Worm (Caenorhabditis elegans) whole organism, mixed stage, embryonic: ENCODE measurements around the gene Y66C5A.2.

Experiments
- M03D4.4 ChIP-seq: sonication (generic microtip); optimal IDR thresholded peaks from 2 replicates; lab custom pipeline; 2017; ENCODE audit warnings: mild to moderate bottlenecking, missing genetic modification characterization, missing compliant biosample characterization
- blmp-1 ChIP-seq: fragments of 150-350 bp; optimal IDR thresholded peaks from 2 replicates; lab custom pipeline; 2014; ENCODE audit warnings: missing biosample characterization, missing genetic modification characterization
- ceh-39 ChIP-seq: fragments of 150-350 bp; optimal IDR thresholded peaks from 2 replicates; lab custom pipeline; 2014; ENCODE audit warnings: missing biosample characterization, missing genetic modification characterization
- ceh-43 ChIP-seq: fragments of 200-800 bp; sonication (Bioruptor generic); optimal IDR thresholded peaks from 2 replicates; lab custom pipeline; 2018; ENCODE audit warnings: mild to moderate bottlenecking, missing genetic modification characterization, moderate library complexity, missing compliant biosample characterization
- cnd-1 ChIP-seq: fragments of 200-800 bp; sonication (Bioruptor generic); optimal IDR thresholded peaks from 2 replicates; lab custom pipeline; 2018; ENCODE audit warnings: mild to moderate bottlenecking, missing genetic modification characterization, missing compliant biosample characterization
- drap-1 ChIP-seq: fragments of 200-800 bp; sonication (Bioruptor generic); optimal IDR thresholded peaks from 3 replicates; lab custom pipeline; 2018; ENCODE audit warnings: mild to moderate bottlenecking, missing genetic modification characterization, missing compliant biosample characterization
- elt-1 ChIP-seq: sonication (generic microtip); optimal IDR thresholded peaks from 2 replicates; lab custom pipeline; 2017; ENCODE audit warnings: missing genetic modification characterization, mild to moderate bottlenecking, missing compliant biosample characterization, antibody characterized with exemption, moderate library complexity, borderline replicate concordance; ENCODE audit not compliant: insufficient read depth
- elt-3 ChIP-seq: fragments of 150-350 bp; optimal IDR thresholded peaks from 2 replicates; lab custom pipeline; 2014; ENCODE audit warnings: missing biosample characterization, missing genetic modification characterization
- flh-1 ChIP-seq: fragments of 200-800 bp; sonication (Bioruptor generic); optimal IDR thresholded peaks from 2 replicates; lab custom pipeline; 2018; ENCODE audit warnings: mild to moderate bottlenecking, missing genetic modification characterization, moderate library complexity, missing compliant biosample characterization
- ham-2 ChIP-seq: fragments of 200-800 bp; sonication (Bioruptor generic); optimal IDR thresholded peaks from 2 replicates; lab custom pipeline; 2018; ENCODE audit warnings: mild to moderate bottlenecking, missing genetic modification characterization, missing compliant biosample characterization
- hlh-1 ChIP-seq: fragments of 150-350 bp; optimal IDR thresholded peaks from 2 replicates; lab custom pipeline; 2014; ENCODE audit warnings: missing biosample characterization, missing genetic modification reagents, missing genetic modification characterization
- lin-13 ChIP-seq: fragments of 150-350 bp; optimal IDR thresholded peaks from 2 replicates; lab custom pipeline; 2014; ENCODE audit warnings: missing biosample characterization, missing genetic modification characterization
- lin-32 ChIP-seq: fragments of 200-800 bp; sonication (Bioruptor generic); optimal IDR thresholded peaks from 2 replicates; lab custom pipeline; 2018; ENCODE audit warnings: mild to moderate bottlenecking, missing genetic modification characterization, missing compliant biosample characterization
- lsy-2 ChIP-seq: fragments of 150-350 bp; optimal IDR thresholded peaks from 2 replicates; lab custom pipeline; 2014; ENCODE audit warnings: missing biosample characterization, missing genetic modification characterization
- mab-5 ChIP-seq: fragments of 150-350 bp; optimal IDR thresholded peaks from 2 replicates; lab custom pipeline; 2014; ENCODE audit warnings: missing biosample characterization, missing genetic modification characterization
- mep-1 ChIP-seq: fragments of 150-350 bp; optimal IDR thresholded peaks from 2 replicates; lab custom pipeline; 2017; ENCODE audit warnings: missing biosample characterization, missing genetic modification reagents, missing genetic modification characterization, inconsistent platforms
- mls-2 ChIP-seq: sonication (generic microtip); optimal IDR thresholded peaks from 2 replicates; lab custom pipeline; 2016; ENCODE audit warnings: mild to moderate bottlenecking, missing genetic modification characterization, moderate library complexity, missing compliant biosample characterization
- nhr-12 ChIP-seq: fragments of 150-350 bp; optimal IDR thresholded peaks from 2 replicates; lab custom pipeline; 2014; ENCODE audit warnings: missing biosample characterization, missing genetic modification characterization
- nhr-237 ChIP-seq: fragments of 150-350 bp; optimal IDR thresholded peaks from 2 replicates; lab custom pipeline; 2014; ENCODE audit warnings: missing biosample characterization, missing genetic modification characterization
- nhr-28 ChIP-seq: fragments of 150-350 bp; optimal IDR thresholded peaks from 2 replicates; lab custom pipeline; 2014; ENCODE audit warnings: missing biosample characterization, missing genetic modification characterization
- pha-4 ChIP-seq: fragments of 150-350 bp; optimal IDR thresholded peaks from 2 replicates; lab custom pipeline; 2018; ENCODE audit warnings: missing biosample characterization, missing genetic modification reagents, missing genetic modification characterization
- sem-2 ChIP-seq: fragments of 200-800 bp; sonication (Bioruptor generic); optimal IDR thresholded peaks from 2 replicates; lab custom pipeline; 2018; ENCODE audit warnings: mild to moderate bottlenecking, missing genetic modification characterization, missing compliant biosample characterization
- snpc-4 ChIP-seq: fragments of 150-350 bp; optimal IDR thresholded peaks from 2 replicates; lab custom pipeline; 2014; ENCODE audit warnings: missing biosample characterization, missing genetic modification characterization
- sptf-1 ChIP-seq: sonication (generic microtip); optimal IDR thresholded peaks from 2 replicates; lab custom pipeline; 2017; ENCODE audit warnings: mild to moderate bottlenecking, missing genetic modification characterization, moderate library complexity, missing compliant biosample characterization
- unc-120 ChIP-seq: sonication (generic microtip); optimal IDR thresholded peaks from 2 replicates; lab custom pipeline; 2017; ENCODE audit warnings: missing genetic modification characterization, missing compliant biosample characterization; ENCODE audit not compliant: poor library complexity, severe bottlenecking
- unc-62 ChIP-seq: fragments of 150-350 bp; optimal IDR thresholded peaks from 2 replicates; lab custom pipeline; 2014; ENCODE audit warnings: missing biosample characterization, missing genetic modification reagents, missing genetic modification characterization
- zip-8 ChIP-seq: fragments of 150-350 bp; optimal IDR thresholded peaks from 2 replicates; lab custom pipeline; 2014; ENCODE audit warnings: missing biosample characterization, missing genetic modification characterization
- ztf-11 ChIP-seq: fragments of 150-350 bp; optimal IDR thresholded peaks from 2 replicates; lab custom pipeline; 2014; ENCODE audit warnings: missing biosample characterization, missing genetic modification characterization

Gene Y66C5A.2

ce11 chrX:14460412-14460811 lies at the start of gene Y66C5A.2:
Y66C5A.2 (plus strand) TSS chrX:14460712.
- TF ChIP-seq blmp-1: no peak
- TF ChIP-seq unc-120 (tag; lab: Kevin White, UChicago): no peak
- no peak for TF ChIP-seq elt-3 (tag; lab: Kevin White, UChicago)
- no peak for TF ChIP-seq lin-13 (tag; lab: Kevin White, UChicago)
- TF ChIP-seq ceh-39: no peak

DNA sequence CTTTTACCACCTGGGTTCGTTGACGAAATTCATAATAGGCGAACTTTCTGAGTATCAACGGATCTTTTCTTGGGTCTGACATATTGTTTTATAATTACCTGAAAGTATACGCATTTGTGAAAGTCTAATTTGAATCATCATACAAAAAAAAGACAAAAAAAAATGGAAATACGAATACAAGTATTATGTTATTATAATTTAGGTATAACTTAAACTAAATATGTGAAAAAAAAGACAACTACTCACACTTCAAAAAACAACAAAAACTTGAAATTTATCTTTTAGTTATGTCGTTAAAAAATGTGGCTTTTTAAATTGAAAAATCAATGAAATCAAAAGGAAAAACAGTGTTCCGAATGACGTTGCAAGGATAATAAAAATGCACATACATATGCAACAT lies 47.7 kb upstream of the Y66C5A.2 start, which contains the start of gene fbxa-179:
TSS of gene fbxa-179 (minus strand) at position 101 of the 400 bp plus-strand sequence.
- TF ChIP-seq zip-8 (no peak), nhr-237 (tag; lab: Kevin White, UChicago) (no peak), nhr-12 (tag; lab: Kevin White, UChicago) (no peak), ceh-39 (no peak), lsy-2 (tag; lab: Kevin White, UChicago) (no peak), M03D4.4 (tag; lab: Kevin White, UChicago) (no peak), ztf-11 (tag; lab: Kevin White, UChicago) (no peak), mls-2 (no peak), pha-4 (tag; lab: Kevin White, UChicago) (no peak), elt-3 (tag; lab: Kevin White, UChicago) (no peak), snpc-4 (tag; lab: Kevin White, UChicago) (no peak)

DNA sequence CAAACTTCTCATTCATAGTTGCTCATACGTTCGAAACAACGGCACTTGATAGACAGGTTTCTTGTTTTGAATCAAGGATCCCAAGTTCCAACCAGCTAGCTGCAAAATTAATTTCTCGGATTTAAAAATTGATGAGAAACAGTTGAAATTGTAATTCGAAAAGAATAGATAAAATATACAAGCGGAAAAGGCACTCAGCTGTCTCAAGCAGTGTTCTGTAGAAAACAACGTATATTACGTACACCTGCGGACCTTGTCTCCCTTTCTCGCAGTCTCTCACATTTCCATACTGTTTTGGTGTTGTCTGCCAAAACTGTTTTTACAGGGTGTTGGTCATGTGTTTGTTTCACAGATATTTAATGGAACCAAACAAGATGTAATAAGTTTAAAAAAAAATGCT lies 44.9 kb upstream of the Y66C5A.2 start, which contains the start of gene F23D12.10:
TSS of gene F23D12.10 (minus strand) at position 101 of the 400 bp plus-strand sequence.
- TF ChIP-seq lsy-2 (tag; lab: Kevin White, UChicago): no peak
- no peak for TF ChIP-seq lin-13 (tag; lab: Kevin White, UChicago)
- TF ChIP-seq zip-8: no peak
- TF ChIP-seq unc-62 (GFP tag; lab: Kevin White, UChicago): no peak
- no peak for TF ChIP-seq elt-1 (tag; lab: Kevin White, UChicago)
- no peak for TF ChIP-seq nhr-237 (tag; lab: Kevin White, UChicago)
- TF ChIP-seq M03D4.4 (tag; lab: Kevin White, UChicago): no peak

DNA sequence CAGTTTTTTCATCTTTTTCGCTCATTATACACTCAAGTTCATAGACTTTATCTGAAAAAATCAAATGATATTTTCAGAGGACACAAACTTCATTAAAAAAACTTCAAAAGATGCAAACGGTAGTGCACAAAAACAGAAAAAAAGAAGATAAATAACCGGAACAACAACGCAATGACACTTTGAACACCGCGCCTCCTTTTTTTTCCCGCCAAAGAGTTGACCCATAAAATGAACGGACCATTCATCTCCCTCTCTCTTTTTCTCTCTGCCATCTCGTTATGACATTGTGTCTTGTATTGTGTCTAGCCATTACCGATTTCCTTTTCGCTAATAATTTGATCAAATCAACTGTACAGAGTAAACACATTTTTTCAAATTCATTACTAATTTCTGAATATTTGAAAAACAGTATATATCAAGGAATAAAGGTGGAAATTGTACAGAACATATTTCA lies 39.0 kb upstream of the Y66C5A.2 start, which contains the start of gene F23D12.2:
TSS of gene F23D12.2 (minus strand) at position 51 of the 454 bp plus-strand sequence.
- TF ChIP-seq elt-1 (tag; lab: Kevin White, UChicago): no peak

- TF ChIP-seq mls-2 (no peak), lin-13 (tag; lab: Kevin White, UChicago) (no peak), mab-5 (tag; lab: Kevin White, UChicago) (no peak), nhr-28 (no peak), ceh-39 (no peak), nhr-237 (tag; lab: Kevin White, UChicago) (no peak)
Measured at ce11 chrX:14423105-14423504, 37.4 kb upstream of the Y66C5A.2 start, which contains the start of gene fipr-3. fipr-3 (plus strand) TSS chrX:14423405.

DNA sequence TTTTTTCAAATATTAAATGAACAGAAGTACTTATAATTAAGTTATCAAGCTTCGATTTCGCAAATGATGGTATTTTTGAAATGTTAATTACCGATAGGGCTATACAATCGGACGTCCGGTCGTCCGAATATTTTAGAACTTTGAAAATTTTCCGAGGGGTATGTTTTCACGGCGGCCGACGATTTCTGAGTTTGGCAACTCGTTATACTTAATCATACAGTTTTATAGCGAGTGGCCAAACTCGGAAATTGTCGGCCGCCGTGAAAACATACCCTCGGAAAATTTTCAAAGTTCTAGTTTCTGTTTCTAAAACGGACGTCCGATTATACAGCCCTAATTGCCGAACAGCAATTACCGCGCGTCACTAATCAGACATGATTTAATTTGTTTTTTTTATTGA lies 36.3 kb upstream of the Y66C5A.2 start:
- TF ChIP-seq lsy-2 (tag; lab: Kevin White, UChicago): no peak
- TF ChIP-seq sem-2 (GFP tag; lab: Kevin White, UChicago): no peak
- no peak for TF ChIP-seq ceh-43 (GFP tag; lab: Kevin White, UChicago)
- no peak for TF ChIP-seq hlh-1
- no peak for TF ChIP-seq pha-4 (tag; lab: Kevin White, UChicago)
- no peak for TF ChIP-seq ham-2 (GFP tag; lab: Kevin White, UChicago)
- no peak for TF ChIP-seq M03D4.4 (tag; lab: Kevin White, UChicago)
- TF ChIP-seq unc-62 (GFP tag; lab: Kevin White, UChicago): no peak
- TF ChIP-seq flh-1 (GFP tag; lab: Kevin White, UChicago): no peak
- no peak for TF ChIP-seq blmp-1
- no peak for TF ChIP-seq elt-1 (tag; lab: Kevin White, UChicago)
- no peak for TF ChIP-seq zip-8
- TF ChIP-seq cnd-1 (tag; lab: Kevin White, UChicago): no peak
- no peak for TF ChIP-seq nhr-12 (tag; lab: Kevin White, UChicago)
- TF ChIP-seq drap-1 (GFP tag; lab: Kevin White, UChicago): no peak
- no peak for TF ChIP-seq sptf-1 (tag; lab: Kevin White, UChicago)
- no peak for TF ChIP-seq mep-1 (tag; lab: Kevin White, UChicago)
- TF ChIP-seq lin-32 (GFP tag; lab: Kevin White, UChicago): no peak
